Worm (Caenorhabditis elegans) whole organism, L4 larva: ENCODE results near the gene srd-27.

ENCODE experiments used
- Y105C5A.15 ChIP-seq: fragments of 200-800 bp; sonication (Bioruptor generic); IDR thresholded peaks from 2 replicates; pipeline ENCODE4 v1.3.6; 2022; ENCODE audit warnings: missing genetic modification characterization, missing compliant biosample characterization
- attf-4 ChIP-seq: sonication (generic microtip); optimal IDR thresholded peaks from 3 replicates; lab custom pipeline; 2017; ENCODE audit warnings: missing biosample characterization, missing genetic modification characterization
- ceh-20 ChIP-seq: fragments of 200-800 bp; sonication (Bioruptor generic); IDR thresholded peaks from 2 replicates; pipeline ENCODE4 v1.3.6; 2022; ENCODE audit warnings: missing genetic modification reagents, missing genetic modification characterization, missing compliant biosample characterization
- ceh-28 ChIP-seq: fragments of 150-350 bp; optimal IDR thresholded peaks from 2 replicates; lab custom pipeline; 2014; ENCODE audit warnings: missing biosample characterization, missing genetic modification reagents, missing genetic modification characterization
- daf-16 ChIP-seq, 3 experiments: sonication (generic microtip); optimal IDR thresholded peaks; 2 replicates each; lab custom pipeline; 2016 to 2017; ENCODE audit warnings: missing genetic modification characterization in 3 of 3, missing genetic modification reagents in 3 of 3, mild to moderate bottlenecking in 2 of 3, missing compliant biosample characterization in 2 of 3, missing biosample characterization in 1 of 3, moderate library complexity in 1 of 3
- dmd-6 ChIP-seq: fragments of 200-800 bp; sonication (Bioruptor generic); IDR thresholded peaks from 2 replicates; pipeline ENCODE4 v1.3.6; 2022; ENCODE audit warnings: missing genetic modification reagents, missing genetic modification characterization, missing compliant biosample characterization
- dpl-1 ChIP-seq: fragments of 150-350 bp; optimal IDR thresholded peaks from 2 replicates; lab custom pipeline; 2014; ENCODE audit warnings: missing biosample characterization, missing genetic modification reagents, missing genetic modification characterization
- egl-27 ChIP-seq: sonication (generic microtip); optimal IDR thresholded peaks from 3 replicates; lab custom pipeline; 2017; ENCODE audit warnings: missing biosample characterization, missing genetic modification reagents, missing genetic modification characterization
- fos-1 ChIP-seq: fragments of 150-350 bp; optimal IDR thresholded peaks from 2 replicates; lab custom pipeline; 2014; ENCODE audit warnings: missing biosample characterization, missing genetic modification characterization
- hlh-11 ChIP-seq: fragments of 200-800 bp; sonication (Bioruptor generic); optimal IDR thresholded peaks from 2 replicates; lab custom pipeline; 2018; ENCODE audit warnings: mild to moderate bottlenecking, missing genetic modification characterization, missing compliant biosample characterization
- lin-1 ChIP-seq: fragments of 200-800 bp; sonication (Bioruptor generic); IDR thresholded peaks from 2 replicates; pipeline ENCODE4 v1.3.6; 2022; ENCODE audit warnings: missing genetic modification reagents, missing genetic modification characterization, missing compliant biosample characterization
- lin-13 ChIP-seq: fragments of 150-350 bp; optimal IDR thresholded peaks from 2 replicates; lab custom pipeline; 2014; ENCODE audit warnings: missing biosample characterization, missing genetic modification reagents, missing genetic modification characterization
- lin-15B ChIP-seq: fragments of 150-350 bp; sonication (generic microtip); optimal IDR thresholded peaks from 3 replicates; lab custom pipeline; 2014; ENCODE audit warnings: missing biosample characterization, missing genetic modification characterization
- lin-38 ChIP-seq: fragments of 200-800 bp; sonication (Bioruptor generic); IDR thresholded peaks from 2 replicates; pipeline ENCODE4 v1.3.6; 2022; ENCODE audit warnings: missing genetic modification reagents, missing genetic modification characterization, missing compliant biosample characterization
- mdl-1 ChIP-seq, 2 experiments: fragments of 150-350 bp in 1 of 2; sonication (generic microtip) in 1 of 2; optimal IDR thresholded peaks; 2 replicates each; lab custom pipeline; 2014 to 2017; ENCODE audit warnings: missing biosample characterization in 2 of 2, missing genetic modification characterization in 2 of 2
- mxl-3 ChIP-seq: fragments of 200-800 bp; sonication (Bioruptor generic); optimal IDR thresholded peaks from 2 replicates; lab custom pipeline; 2018; ENCODE audit warnings: mild to moderate bottlenecking, missing genetic modification characterization, missing compliant biosample characterization
- nhr-10 ChIP-seq: fragments of 150-350 bp; optimal IDR thresholded peaks from 2 replicates; lab custom pipeline; 2014; ENCODE audit warnings: missing biosample characterization, missing genetic modification characterization
- nhr-28 ChIP-seq: fragments of 150-350 bp; optimal IDR thresholded peaks from 2 replicates; lab custom pipeline; 2014; ENCODE audit warnings: missing biosample characterization, missing genetic modification characterization
- nhr-42 ChIP-seq: fragments of 200-800 bp; sonication (Bioruptor generic); IDR thresholded peaks from 2 replicates; pipeline ENCODE4 v1.3.6; 2022; ENCODE audit warnings: missing genetic modification characterization, missing compliant biosample characterization
- pha-4 ChIP-seq, 2 experiments: fragments of 150-350 bp in 1 of 2; fragments of 200-800 bp in 1 of 2; sonication (Bioruptor generic) in 1 of 2; IDR thresholded peaks in 1 of 2; optimal IDR thresholded peaks in 1 of 2; 2 replicates each; pipeline versions ENCODE4 v1.3.6 to Lab custom; 2014 to 2022; ENCODE audit warnings: missing genetic modification characterization in 2 of 2, missing genetic modification reagents in 2 of 2, missing biosample characterization in 1 of 2, missing compliant biosample characterization in 1 of 2
- php-3 ChIP-seq: fragments of 200-800 bp; sonication (Bioruptor generic); IDR thresholded peaks from 2 replicates; pipeline ENCODE4 v1.3.6; 2022; ENCODE audit warnings: missing genetic modification reagents, missing genetic modification characterization, missing compliant biosample characterization
- snpc-1.2 ChIP-seq: fragments of 200-800 bp; sonication (Bioruptor generic); IDR thresholded peaks from 2 replicates; pipeline ENCODE4 v1.3.6; 2022; ENCODE audit warnings: missing genetic modification reagents, missing genetic modification characterization, missing compliant biosample characterization
- spr-1 ChIP-seq: sonication (generic microtip); optimal IDR thresholded peaks from 2 replicates; lab custom pipeline; 2016; ENCODE audit warnings: mild to moderate bottlenecking, missing genetic modification characterization, missing compliant biosample characterization
- tra-1 ChIP-seq: fragments of 200-800 bp; sonication (Bioruptor generic); IDR thresholded peaks from 2 replicates; pipeline ENCODE4 v1.3.6; 2022; ENCODE audit warnings: missing genetic modification reagents, missing genetic modification characterization, missing compliant biosample characterization
- unc-62 ChIP-seq, 3 experiments: fragments of 150-350 bp in 1 of 3; sonication (generic microtip); optimal IDR thresholded peaks in 2 of 3; peaks in 1 of 3; 1 replicate in 1 of 3; 2 replicates in 2 of 3; lab custom pipeline; 2014 to 2017; ENCODE audit warnings: missing biosample characterization in 3 of 3, missing genetic modification characterization in 3 of 3, missing genetic modification reagents in 3 of 3, missing genotype in 1 of 3
- zag-1 ChIP-seq: fragments of 150-350 bp; optimal IDR thresholded peaks from 2 replicates; lab custom pipeline; 2014; ENCODE audit warnings: missing biosample characterization, missing genetic modification characterization
- zip-2 ChIP-seq: fragments of 150-350 bp; optimal IDR thresholded peaks from 2 replicates; lab custom pipeline; 2014; ENCODE audit warnings: missing biosample characterization, missing genetic modification characterization

The srd-27 gene

ce11 chrV:15773141-15773540, 30.0 kb upstream of the srd-27 start, which contains the start of gene nhr-60:
Gene nhr-60, minus strand, starts transcription at chrV:15773241.
- TF ChIP-seq attf-4 (tag; lab: Kevin White, UChicago) (no peak), zip-2 (tag; lab: Kevin White, UChicago) (no peak), lin-13 (GFP tag; lab: Kevin White, UChicago) (no peak), Y105C5A.15 (GFP tag; lab: Robert Waterston, UW) (no peak), snpc-1.2 (GFP tag; lab: Robert Waterston, UW) (no peak), fos-1 (tag; lab: Kevin White, UChicago) (no peak), ceh-20 (GFP tag; lab: Robert Waterston, UW) (no peak)

- TF ChIP-seq daf-16 (GFP tag; optimal IDR thresholded peaks at IDR 0.05; lab: Kevin White, UChicago) (no peak), daf-16 (tag; optimal IDR thresholded peaks at IDR 0.05; lab: Kevin White, UChicago) (peak; percentile 55), php-3 (GFP tag; lab: Robert Waterston, UW) (no peak), mdl-1 (tag; optimal IDR thresholded peaks at IDR 0.05; lab: Kevin White, UChicago) (peak; percentile 16 to 53), mxl-3 (GFP tag; lab: Kevin White, UChicago) (peak; percentile 80), nhr-28 (tag; lab: Kevin White, UChicago) (peak; percentile 21), dmd-6 (GFP tag; lab: Robert Waterston, UW) (peak; percentile 46; the same call in 1 of the 2 replicates)
Observed at ce11 chrV:15773941-15774340, 29.2 kb upstream of the srd-27 start.

ce11 chrV:15776651-15777050, 26.5 kb upstream of the srd-27 start, which contains the start of gene nhr-283:
Gene nhr-283, minus strand, starts transcription at chrV:15776751.
- TF ChIP-seq zag-1 (tag; lab: Kevin White, UChicago) (no peak), unc-62 (GFP tag; optimal IDR thresholded peaks at IDR 0.05 in 1 of 2; lab: Kevin White, UChicago) (peak in 1 of 2 experiments; percentile 55), unc-62 (tag; optimal IDR thresholded peaks at IDR 0.05; lab: Kevin White, UChicago) (no peak)
- TF ChIP-seq, all 104 proteins: peak for 1

ce11 chrV:15779128-15779729, 23.9 kb upstream of the srd-27 start, which contains the start of the genes nhr-285 and irld-52:
Gene nhr-285, minus strand, starts transcription at chrV:15779228.
Gene irld-52, plus strand, starts transcription at chrV:15779679.
- TF ChIP-seq egl-27 (tag; lab: Kevin White, UChicago) (no peak), tra-1 (no peak), daf-16 (GFP tag; optimal IDR thresholded peaks at IDR 0.05; lab: Kevin White, UChicago) (no peak), daf-16 (tag; optimal IDR thresholded peaks at IDR 0.05; lab: Kevin White, UChicago) (no peak), nhr-42 (GFP tag; lab: Robert Waterston, UW) (no peak), nhr-10 (tag; lab: Kevin White, UChicago) (no peak)

DNA sequence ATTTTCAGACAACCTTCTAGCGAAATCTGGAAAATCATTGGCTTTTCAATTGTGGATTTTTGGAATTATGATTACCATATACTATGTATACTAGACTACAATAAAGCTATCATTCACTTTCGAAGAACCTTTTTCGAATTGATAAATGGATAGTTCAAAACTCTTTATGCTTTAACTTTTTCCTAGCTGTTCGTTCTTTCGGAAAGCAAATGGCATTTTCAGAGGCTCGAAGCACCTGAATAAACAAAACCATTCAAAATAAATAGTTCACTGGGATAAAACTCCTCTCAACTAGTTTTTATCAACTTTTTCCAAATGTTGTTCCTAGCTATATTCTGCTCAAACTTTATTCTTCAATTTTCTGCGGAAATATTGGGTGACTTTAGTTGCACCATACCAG, 22.1 kb upstream of the srd-27 start, which contains the start of gene T26E4.2:
Gene T26E4.2, plus strand, starts transcription at position 301 of the 400 bp plus-strand sequence.
- TF ChIP-seq lin-15B (tag; lab: Kevin White, UChicago) (no peak), hlh-11 (tag; lab: Kevin White, UChicago) (no peak), lin-38 (GFP tag; lab: Robert Waterston, UW) (no peak), dpl-1 (GFP tag; lab: Kevin White, UChicago) (no peak), spr-1 (tag; lab: Kevin White, UChicago) (no peak), ceh-20 (GFP tag; lab: Robert Waterston, UW) (no peak), pha-4 (GFP tag; IDR thresholded peaks at IDR 0.05; lab: Robert Waterston, UW) (no peak), pha-4 (tag; optimal IDR thresholded peaks at IDR 0.05; lab: Kevin White, UChicago) (no peak), lin-1 (GFP tag; lab: Robert Waterston, UW) (no peak)

DNA sequence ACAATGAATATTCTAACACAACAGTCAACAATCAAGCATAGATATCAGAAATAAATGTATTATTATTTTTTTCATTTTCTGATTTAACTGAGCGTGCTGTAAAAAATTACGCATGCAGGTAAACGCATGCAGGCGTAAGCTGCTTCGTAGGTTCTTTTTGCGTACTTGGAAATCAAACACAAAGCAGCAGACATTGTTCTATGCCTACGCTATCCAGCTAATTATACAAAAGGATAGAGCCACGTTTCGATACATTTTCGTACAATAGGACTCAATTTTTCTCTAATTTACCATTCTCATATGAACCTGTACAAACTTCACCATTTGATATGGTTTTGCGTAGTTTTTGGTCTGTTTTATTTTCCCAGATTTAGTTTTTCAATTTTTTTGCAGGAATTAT, 20.7 kb upstream of the srd-27 start, which contains the start of gene T26E4.3:
Gene T26E4.3, plus strand, starts transcription at position 301 of the 400 bp plus-strand sequence.
- no peak for TF ChIP-seq ceh-28 (tag; lab: Kevin White, UChicago)
